Worm (Caenorhabditis elegans) whole organism, L2 larva: Measurements from ENCODE around the gene T11B7.5.

Experiments
- C34F6.9 ChIP-seq: fragments of 150-350 bp; optimal IDR thresholded peaks from 2 replicates; lab custom pipeline; 2014; ENCODE audit warnings: missing biosample characterization, missing genetic modification characterization
- F13H6.1 ChIP-seq: sonication (generic microtip); optimal IDR thresholded peaks from 2 replicates; lab custom pipeline; 2016; ENCODE audit warnings: missing genetic modification characterization, missing compliant biosample characterization
- R02D3.7 ChIP-seq: fragments of 150-350 bp; optimal IDR thresholded peaks from 2 replicates; lab custom pipeline; 2014; ENCODE audit warnings: missing biosample characterization, missing genetic modification characterization
- Y55F3AM.14 ChIP-seq: fragments of 200-800 bp; sonication (Bioruptor generic); optimal IDR thresholded peaks from 2 replicates; lab custom pipeline; 2018; ENCODE audit warnings: mild to moderate bottlenecking, missing genetic modification characterization, missing compliant biosample characterization
- alr-1 ChIP-seq: fragments of 150-350 bp; optimal IDR thresholded peaks from 2 replicates; lab custom pipeline; 2014; ENCODE audit warnings: missing biosample characterization, missing genetic modification characterization
- aly-2 ChIP-seq: fragments of 150-350 bp; optimal IDR thresholded peaks from 2 replicates; lab custom pipeline; 2014; ENCODE audit warnings: missing biosample characterization, missing genetic modification characterization
- ama-1 ChIP-seq: fragments of 150-350 bp; optimal IDR thresholded peaks from 2 replicates; lab custom pipeline; 2018; ENCODE audit warnings: inconsistent platforms
- blmp-1 ChIP-seq: sonication (generic microtip); optimal IDR thresholded peaks from 2 replicates; lab custom pipeline; 2017; ENCODE audit warnings: missing genetic modification characterization, mild to moderate bottlenecking, missing compliant biosample characterization, antibody characterized with exemption, moderate library complexity; ENCODE audit not compliant: insufficient read depth
- ceh-82 ChIP-seq: fragments of 150-350 bp; optimal IDR thresholded peaks from 2 replicates; lab custom pipeline; 2014; ENCODE audit warnings: missing biosample characterization, missing genetic modification characterization
- crh-2 ChIP-seq: sonication (generic microtip); optimal IDR thresholded peaks from 2 replicates; lab custom pipeline; 2017; ENCODE audit warnings: missing biosample characterization, missing genetic modification characterization
- dmd-4 ChIP-seq: sonication (generic microtip); optimal IDR thresholded peaks from 2 replicates; lab custom pipeline; 2017; ENCODE audit warnings: missing biosample characterization, missing genetic modification characterization
- egl-27 ChIP-seq: sonication (generic microtip); optimal IDR thresholded peaks from 3 replicates; lab custom pipeline; 2017; ENCODE audit warnings: missing biosample characterization, missing genetic modification reagents, missing genetic modification characterization
- elt-1 ChIP-seq: fragments of 150-350 bp; optimal IDR thresholded peaks from 2 replicates; lab custom pipeline; 2014; ENCODE audit warnings: missing biosample characterization, missing genetic modification characterization
- elt-3 ChIP-seq: sonication (generic microtip); optimal IDR thresholded peaks from 2 replicates; lab custom pipeline; 2017; ENCODE audit warnings: missing biosample characterization, missing genetic modification characterization
- gmeb-1 ChIP-seq: fragments of 150-350 bp; optimal IDR thresholded peaks from 2 replicates; lab custom pipeline; 2014; ENCODE audit warnings: missing biosample characterization, missing genetic modification characterization
- lin-11 ChIP-seq: fragments of 150-350 bp; sonication (generic microtip); optimal IDR thresholded peaks from 2 replicates; lab custom pipeline; 2014; ENCODE audit warnings: missing biosample characterization, missing genetic modification characterization, inconsistent platforms, mixed read lengths
- lin-13 ChIP-seq: fragments of 150-350 bp; optimal IDR thresholded peaks from 2 replicates; lab custom pipeline; 2014; ENCODE audit warnings: missing biosample characterization, missing genetic modification reagents, missing genetic modification characterization
- lin-39 ChIP-seq: fragments of 150-350 bp; optimal IDR thresholded peaks from 2 replicates; lab custom pipeline; 2014; ENCODE audit warnings: missing biosample characterization, missing genetic modification reagents, missing genetic modification characterization
- mab-5 ChIP-seq: fragments of 150-350 bp; optimal IDR thresholded peaks from 2 replicates; lab custom pipeline; 2014; ENCODE audit warnings: missing biosample characterization, missing genetic modification characterization
- mbf-1 ChIP-seq: sonication (generic microtip); optimal IDR thresholded peaks from 2 replicates; lab custom pipeline; 2017; ENCODE audit warnings: missing biosample characterization, missing genetic modification characterization
- nhr-11 ChIP-seq: fragments of 150-350 bp; optimal IDR thresholded peaks from 2 replicates; lab custom pipeline; 2014; ENCODE audit warnings: missing biosample characterization, missing genetic modification characterization
- nhr-12 ChIP-seq: fragments of 150-350 bp; optimal IDR thresholded peaks from 2 replicates; lab custom pipeline; 2014; ENCODE audit warnings: missing biosample characterization, missing genetic modification characterization
- nhr-129 ChIP-seq: fragments of 150-350 bp; optimal IDR thresholded peaks from 2 replicates; lab custom pipeline; 2014; ENCODE audit warnings: missing biosample characterization, missing genetic modification characterization
- nhr-21 ChIP-seq: fragments of 150-350 bp; optimal IDR thresholded peaks from 2 replicates; lab custom pipeline; 2014; ENCODE audit warnings: missing biosample characterization, missing genetic modification characterization
- nhr-23 ChIP-seq: fragments of 150-350 bp; optimal IDR thresholded peaks from 2 replicates; lab custom pipeline; 2014; ENCODE audit warnings: missing biosample characterization, missing genetic modification reagents, missing genetic modification characterization
- nhr-237 ChIP-seq: fragments of 150-350 bp; optimal IDR thresholded peaks from 2 replicates; lab custom pipeline; 2014; ENCODE audit warnings: missing biosample characterization, missing genetic modification characterization
- nhr-25 ChIP-seq: fragments of 150-350 bp; sonication (generic microtip); optimal IDR thresholded peaks from 3 replicates; lab custom pipeline; 2014; ENCODE audit warnings: missing biosample characterization, missing genetic modification characterization
- nhr-6 ChIP-seq: fragments of 150-350 bp; optimal IDR thresholded peaks from 2 replicates; lab custom pipeline; 2014; ENCODE audit warnings: missing biosample characterization, missing genetic modification characterization
- nhr-77 ChIP-seq: fragments of 150-350 bp; optimal IDR thresholded peaks from 2 replicates; lab custom pipeline; 2014; ENCODE audit warnings: missing biosample characterization, missing genetic modification characterization
- peb-1 ChIP-seq: fragments of 150-350 bp; optimal IDR thresholded peaks from 2 replicates; lab custom pipeline; 2014; ENCODE audit warnings: missing biosample characterization, missing genetic modification characterization
- sem-4 ChIP-seq: fragments of 150-350 bp; optimal IDR thresholded peaks from 2 replicates; lab custom pipeline; 2014; ENCODE audit warnings: missing biosample characterization, missing genetic modification reagents, missing genetic modification characterization
- sma-9 ChIP-seq, 2 experiments: fragments of 150-350 bp in 1 of 2; sonication (generic microtip) in 1 of 2; optimal IDR thresholded peaks; 2 replicates each; lab custom pipeline; 2014 to 2016; ENCODE audit warnings: missing genetic modification characterization in 2 of 2, mild to moderate bottlenecking in 1 of 2, missing biosample characterization in 1 of 2, missing compliant biosample characterization in 1 of 2, missing genetic modification reagents in 1 of 2, moderate library complexity in 1 of 2
- snpc-4 ChIP-seq: fragments of 150-350 bp; optimal IDR thresholded peaks from 2 replicates; lab custom pipeline; 2014; ENCODE audit warnings: missing biosample characterization, missing genetic modification characterization
- unc-39 ChIP-seq: fragments of 150-350 bp; optimal IDR thresholded peaks from 2 replicates; lab custom pipeline; 2014; ENCODE audit warnings: missing biosample characterization, missing genetic modification characterization
- unc-55 ChIP-seq: fragments of 150-350 bp; sonication (generic microtip); optimal IDR thresholded peaks from 3 replicates; lab custom pipeline; 2014; ENCODE audit warnings: missing biosample characterization, missing genetic modification reagents, missing genetic modification characterization
- unc-62 ChIP-seq: fragments of 150-350 bp; optimal IDR thresholded peaks from 2 replicates; lab custom pipeline; 2014; ENCODE audit warnings: missing biosample characterization, missing genetic modification reagents, missing genetic modification characterization
- zag-1 ChIP-seq: fragments of 150-350 bp; optimal IDR thresholded peaks from 2 replicates; lab custom pipeline; 2014; ENCODE audit warnings: missing biosample characterization, missing genetic modification characterization
- ztf-1 ChIP-seq: fragments of 200-800 bp; sonication (Bioruptor generic); conservative IDR thresholded peaks from 2 replicates; pipeline ENCODE4 v1.3.6; 2022; ENCODE audit warnings: missing genetic modification characterization, missing compliant biosample characterization
- ztf-11 ChIP-seq: sonication (generic microtip); optimal IDR thresholded peaks from 2 replicates; lab custom pipeline; 2017; ENCODE audit warnings: missing biosample characterization, missing genetic modification characterization
- ztf-4 ChIP-seq: fragments of 150-350 bp; optimal IDR thresholded peaks from 2 replicates; lab custom pipeline; 2014; ENCODE audit warnings: missing biosample characterization, missing genetic modification characterization

T11B7.5 gene

ce11 chrIV:8891131-8891530 is 35.3 kb upstream of the T11B7.5 start, which contains the start of gene spr-2 (continued):
- TF ChIP-seq nhr-25: peak; percentile 71

DNA sequence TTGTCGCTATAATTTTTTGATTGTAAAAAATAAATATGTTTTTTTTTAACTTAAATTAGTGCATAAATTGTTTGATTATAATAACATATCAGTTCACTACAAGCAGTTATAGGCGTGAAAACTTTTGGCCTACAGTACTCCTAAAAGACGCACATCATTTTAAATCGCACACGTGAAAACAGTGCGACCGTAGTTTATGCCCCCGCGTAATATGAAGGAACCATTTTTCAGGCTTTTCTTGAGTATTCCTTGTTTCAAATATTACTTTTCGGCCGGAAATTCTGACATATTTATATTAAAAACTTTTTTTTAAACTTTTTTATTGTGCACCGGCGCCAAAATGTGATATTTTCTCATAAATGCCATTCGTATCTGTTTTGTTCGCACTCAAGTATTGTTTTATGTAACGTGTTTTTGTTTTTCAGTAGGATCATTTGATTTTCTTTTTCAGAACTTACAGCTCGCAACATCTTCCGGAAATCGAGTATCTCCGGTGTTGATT is 32.7 kb upstream of the T11B7.5 start, which contains the start of gene oma-1:
TSS of gene oma-1 (plus strand) at position 452 of the 502 bp plus-strand sequence.
- TF ChIP-seq mab-5 (no peak), nhr-21 (tag; lab: Kevin White, UChicago) (no peak), nhr-23 (tag; lab: Kevin White, UChicago) (no peak), zag-1 (no peak), ama-1 (no peak), gmeb-1 (tag; lab: Kevin White, UChicago) (no peak), nhr-129 (no peak), aly-2 (tag; lab: Kevin White, UChicago) (no peak), unc-39 (no peak), egl-27 (no peak), ztf-11 (tag; lab: Kevin White, UChicago) (no peak), ztf-1 (GFP tag; lab: Robert Waterston, UW) (no peak), lin-39 (tag; lab: Kevin White, UChicago) (no peak), nhr-12 (tag; lab: Kevin White, UChicago) (no peak), sem-4 (tag; lab: Kevin White, UChicago) (no peak), lin-13 (no peak), mbf-1 (tag; lab: Kevin White, UChicago) (no peak)

DNA sequence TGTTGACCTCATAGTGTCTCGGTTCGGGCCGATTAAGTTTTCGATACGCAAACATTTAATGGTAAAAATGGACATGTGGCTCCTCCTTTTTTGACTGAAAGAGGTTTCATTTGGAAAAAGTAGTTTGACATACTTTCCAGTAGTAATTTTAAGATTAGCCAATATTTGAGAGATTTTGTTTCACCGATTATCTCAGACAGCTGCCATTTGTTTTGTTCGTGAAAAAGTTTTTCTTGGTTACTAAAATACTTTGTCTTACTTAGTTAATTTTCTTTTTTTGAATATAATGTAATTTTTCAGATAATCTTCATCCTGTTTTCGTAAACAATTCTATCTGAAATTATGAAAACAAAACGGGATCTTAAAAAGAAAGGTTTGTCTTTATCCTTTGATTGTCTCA is 30.4 kb upstream of the T11B7.5 start, which contains the start of gene C09G9.5:
TSS of gene C09G9.5 (plus strand) at position 301 of the 400 bp plus-strand sequence.
- TF ChIP-seq ztf-4 (tag; lab: Kevin White, UChicago): no peak
- no peak for TF ChIP-seq nhr-237 (tag; lab: Kevin White, UChicago)
- no peak for TF ChIP-seq nhr-129
- no peak for TF ChIP-seq aly-2 (tag; lab: Kevin White, UChicago)
- no peak for TF ChIP-seq nhr-25
- no peak for TF ChIP-seq unc-62 (GFP tag; lab: Kevin White, UChicago)
- TF ChIP-seq alr-1 (tag; lab: Kevin White, UChicago): no peak
- TF ChIP-seq F13H6.1 (tag; lab: Kevin White, UChicago): no peak
- no peak for TF ChIP-seq mab-5

DNA sequence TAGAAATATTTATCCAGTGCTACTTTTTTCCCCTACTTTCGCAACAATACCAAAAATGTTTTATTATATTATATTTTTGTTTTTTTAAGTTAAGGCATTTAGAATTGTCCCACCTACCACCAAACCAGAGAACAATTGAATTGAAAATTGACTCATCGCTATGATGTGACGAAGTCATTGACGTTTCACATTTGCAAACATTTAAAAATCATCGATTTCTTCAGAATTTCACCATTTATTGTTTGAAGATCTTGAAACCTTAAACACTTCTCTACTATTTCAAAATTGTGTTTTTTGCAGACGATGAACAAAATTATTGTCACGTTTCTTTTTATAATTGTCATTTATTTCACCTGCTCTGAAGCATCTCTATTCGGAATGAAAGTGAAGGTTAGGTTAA is 25.3 kb upstream of the T11B7.5 start, which contains the start of gene C09G9.8:
TSS of gene C09G9.8 (plus strand) at position 301 of the 400 bp plus-strand sequence.
- TF ChIP-seq C34F6.9 (tag; lab: Kevin White, UChicago) (no peak), lin-11 (tag; lab: Kevin White, UChicago) (no peak), peb-1 (no peak), nhr-23 (tag; lab: Kevin White, UChicago) (no peak), zag-1 (no peak), unc-55 (GFP tag; lab: Kevin White, UChicago) (no peak), dmd-4 (tag; lab: Kevin White, UChicago) (no peak), elt-1 (no peak), ama-1 (no peak), crh-2 (tag; lab: Kevin White, UChicago) (no peak), ceh-82 (no peak), alr-1 (tag; lab: Kevin White, UChicago) (no peak), nhr-25 (no peak), elt-3 (tag; lab: Kevin White, UChicago) (no peak), egl-27 (no peak), Y55F3AM.14 (GFP tag; lab: Kevin White, UChicago) (no peak), unc-62 (GFP tag; lab: Kevin White, UChicago) (no peak), nhr-11 (tag; lab: Kevin White, UChicago) (no peak), nhr-6 (tag; lab: Kevin White, UChicago) (no peak)

ce11 chrIV:8879810-8880209 is 23.9 kb upstream of the T11B7.5 start, which contains the start of gene npax-4:
Gene npax-4, minus strand, starts transcription at chrIV:8879910.
- TF ChIP-seq nhr-12 (tag; lab: Kevin White, UChicago): no peak
- TF ChIP-seq blmp-1 (tag; lab: Kevin White, UChicago): no peak
- no peak for TF ChIP-seq ztf-11 (tag; lab: Kevin White, UChicago)
- no peak for TF ChIP-seq aly-2 (tag; lab: Kevin White, UChicago)
- TF ChIP-seq nhr-237 (tag; lab: Kevin White, UChicago): no peak
- no peak for TF ChIP-seq C34F6.9 (tag; lab: Kevin White, UChicago)
- no peak for TF ChIP-seq lin-39 (tag; lab: Kevin White, UChicago)
- no peak for TF ChIP-seq nhr-77
- no peak for TF ChIP-seq ztf-1 (GFP tag; lab: Robert Waterston, UW)
- TF ChIP-seq sma-9 (GFP tag; optimal IDR thresholded peaks at IDR 0.05; lab: Kevin White, UChicago): no peak
- TF ChIP-seq sma-9 (tag; optimal IDR thresholded peaks at IDR 0.05; lab: Kevin White, UChicago): no peak
- TF ChIP-seq ztf-4 (tag; lab: Kevin White, UChicago): no peak
- TF ChIP-seq ceh-82: no peak
- TF ChIP-seq R02D3.7 (tag; lab: Kevin White, UChicago): no peak
- no peak for TF ChIP-seq snpc-4
- no peak for TF ChIP-seq crh-2 (tag; lab: Kevin White, UChicago)
- no peak for TF ChIP-seq peb-1
